Fruit fly (Drosophila melanogaster) whole organism, embryonic: ENCODE measurements around the gene CG32243.

Source experiments
- Abd-B ChIP-seq: fragments of 200-800 bp; sonication (Bioruptor generic); optimal IDR thresholded peaks from 2 replicates; lab custom pipeline; 2018; ENCODE audit warnings: missing biosample characterization, mild to moderate bottlenecking, missing genetic modification characterization, moderate library complexity
- CG12769 ChIP-seq: fragments of 200-800 bp; sonication (Bioruptor generic); optimal IDR thresholded peaks from 2 replicates; lab custom pipeline; 2019; ENCODE audit warnings: missing biosample characterization, mild to moderate bottlenecking, missing genetic modification characterization, moderate library complexity
- CG13624 ChIP-seq: fragments of 200-800 bp; sonication (Bioruptor generic); optimal IDR thresholded peaks from 2 replicates; lab custom pipeline; 2016; ENCODE audit warnings: missing biosample characterization, missing genetic modification characterization
- CG13894 ChIP-seq: fragments of 200-800 bp; sonication (Bioruptor generic); optimal IDR thresholded peaks from 3 replicates; lab custom pipeline; 2018; ENCODE audit warnings: missing biosample characterization, mild to moderate bottlenecking, missing genetic modification characterization, moderate library complexity
- CG18764 ChIP-seq: fragments of 200-800 bp; sonication (Bioruptor generic); optimal IDR thresholded peaks from 3 replicates; lab custom pipeline; 2016; ENCODE audit warnings: missing biosample characterization, missing genetic modification characterization
- CG3847 ChIP-seq: fragments of 200-800 bp; sonication (Bioruptor generic); IDR thresholded peaks from 2 replicates; pipeline ENCODE4 v1.3.6; 2022; ENCODE audit warnings: missing biosample characterization, missing genetic modification characterization
- CG4282 ChIP-seq: fragments of 200-800 bp; sonication (Bioruptor generic); optimal IDR thresholded peaks from 2 replicates; lab custom pipeline; 2016; ENCODE audit warnings: missing biosample characterization, missing genetic modification characterization
- CG6683 ChIP-seq: fragments of 200-800 bp; sonication (Bioruptor generic); optimal IDR thresholded peaks from 2 replicates; lab custom pipeline; 2017; ENCODE audit warnings: missing biosample characterization, mild to moderate bottlenecking, missing genetic modification characterization, missing genetic modification reagents
- CG7987 ChIP-seq: fragments of 200-800 bp; sonication (Bioruptor generic); optimal IDR thresholded peaks from 2 replicates; lab custom pipeline; 2018; ENCODE audit warnings: missing biosample characterization, mild to moderate bottlenecking, missing genetic modification characterization, moderate library complexity
- Dfd ChIP-seq, 2 experiments: fragments of >200 bp; optimal IDR thresholded peaks; 2 replicates each; lab custom pipeline; 2017; ENCODE audit warnings: missing biosample characterization in 2 of 2, missing genetic modification characterization in 2 of 2
- GATAe ChIP-seq: fragments of 200-800 bp; sonication (Bioruptor generic); conservative IDR thresholded peaks from 2 replicates; pipeline ENCODE4 v1.3.6; 2022; ENCODE audit warnings: missing biosample characterization, missing genetic modification characterization
- H15 ChIP-seq: fragments of 200-800 bp; sonication (Bioruptor generic); IDR thresholded peaks from 3 replicates; pipeline ENCODE4 v1.3.6; 2022; ENCODE audit warnings: missing biosample characterization, missing genetic modification characterization
- Hr78 ChIP-seq, 2 experiments: fragments of 200-800 bp in 1 of 2; fragments of >200 bp in 1 of 2; sonication (Bioruptor generic) in 1 of 2; optimal IDR thresholded peaks; 2 replicates each; lab custom pipeline; 2017 to 2019; ENCODE audit warnings: missing biosample characterization in 2 of 2, missing genetic modification characterization in 2 of 2, mild to moderate bottlenecking in 1 of 2, moderate library complexity in 1 of 2
- MBD-R2 ChIP-seq: fragments of 200-800 bp; sonication (Bioruptor generic); IDR thresholded peaks from 2 replicates; pipeline ENCODE4 v1.3.6; 2022; ENCODE audit warnings: missing biosample characterization, missing genetic modification characterization
- Med ChIP-seq: fragments of 200-800 bp; sonication (Bioruptor generic); peaks from one replicate; lab custom pipeline; 2016; ENCODE audit warnings: missing biosample characterization, missing genetic modification characterization, mild to moderate bottlenecking, inconsistent platforms, moderate library complexity
- NFAT ChIP-seq: fragments of 200-800 bp; sonication (Bioruptor generic); IDR thresholded peaks from 2 replicates; pipeline ENCODE4 v1.3.6; 2022; ENCODE audit warnings: missing biosample characterization, missing genetic modification characterization
- Neu2 ChIP-seq: fragments of 200-800 bp; sonication (Bioruptor generic); optimal IDR thresholded peaks from 3 replicates; lab custom pipeline; 2016; ENCODE audit warnings: missing biosample characterization, missing genetic modification characterization, borderline replicate concordance
- Optix ChIP-seq: fragments of 200-800 bp; sonication (Bioruptor generic); IDR thresholded peaks from 3 replicates; pipeline ENCODE4 v1.3.6; 2022; ENCODE audit warnings: missing biosample characterization, missing genetic modification characterization
- Ptx1 ChIP-seq: fragments of 200-800 bp; sonication (Bioruptor generic); IDR thresholded peaks from 2 replicates; pipeline ENCODE4 v1.3.6; 2022; ENCODE audit warnings: missing biosample characterization, missing genetic modification characterization
- Scr ChIP-seq: fragments of 200-800 bp; sonication (Bioruptor generic); IDR thresholded peaks from 2 replicates; pipeline ENCODE4 v1.3.6; 2022; ENCODE audit warnings: missing biosample characterization, missing genetic modification characterization; ENCODE audit not compliant: partially characterized antibody
- Sry-δ ChIP-seq: fragments of 200-800 bp; sonication (Bioruptor generic); optimal IDR thresholded peaks from 2 replicates; lab custom pipeline; 2016; ENCODE audit warnings: missing biosample characterization, missing genetic modification characterization
- bsh ChIP-seq, 2 experiments: fragments of 200-800 bp; sonication (Bioruptor generic); optimal IDR thresholded peaks; 2 replicates each; lab custom pipeline; 2017 to 2018; ENCODE audit warnings: mild to moderate bottlenecking in 2 of 2, missing biosample characterization in 2 of 2, missing genetic modification characterization in 2 of 2, moderate library complexity in 1 of 2
- croc ChIP-seq: fragments of 200-800 bp; sonication (Bioruptor generic); conservative IDR thresholded peaks from 3 replicates; pipeline ENCODE4 v1.3.6; 2022; ENCODE audit warnings: missing biosample characterization, missing genetic modification characterization
- disco-r ChIP-seq: fragments of 200-800 bp; sonication (Bioruptor generic); optimal IDR thresholded peaks from 2 replicates; lab custom pipeline; 2016; ENCODE audit warnings: missing biosample characterization, missing genetic modification characterization
- exex ChIP-seq: fragments of 200-800 bp; sonication (Bioruptor generic); optimal IDR thresholded peaks from 4 replicates; lab custom pipeline; 2018; ENCODE audit warnings: missing biosample characterization, mild to moderate bottlenecking, missing genetic modification characterization, moderate library complexity
- ftz-f1 ChIP-seq: fragments of 200-800 bp; sonication (Bioruptor generic); optimal IDR thresholded peaks from 2 replicates; lab custom pipeline; 2016; ENCODE audit warnings: missing biosample characterization, missing genetic modification characterization
- grn ChIP-seq: fragments of 200-800 bp; sonication (Bioruptor generic); optimal IDR thresholded peaks from 3 replicates; lab custom pipeline; 2017; ENCODE audit warnings: missing biosample characterization, missing genetic modification characterization
- ken ChIP-seq: fragments of 200-800 bp; sonication (Bioruptor generic); IDR thresholded peaks from 3 replicates; pipeline ENCODE4 v1.3.6; 2022; ENCODE audit warnings: missing biosample characterization, missing genetic modification characterization
- lbe ChIP-seq: fragments of 200-800 bp; sonication (Bioruptor generic); optimal IDR thresholded peaks from 2 replicates; lab custom pipeline; 2016; ENCODE audit warnings: missing biosample characterization, mild to moderate bottlenecking, missing genetic modification characterization
- lola ChIP-seq, 3 experiments: fragments of >200 bp in 2 of 3; fragments of 200-800 bp in 1 of 3; sonication (Bioruptor generic) in 1 of 3; optimal IDR thresholded peaks; 2 replicates each; lab custom pipeline; 2017 to 2019; ENCODE audit warnings: missing biosample characterization in 3 of 3, missing genetic modification characterization in 3 of 3, mild to moderate bottlenecking in 1 of 3, moderate library complexity in 1 of 3
- sens ChIP-seq: fragments of 200-800 bp; sonication (Bioruptor generic); peaks from one replicate; lab custom pipeline; 2016; ENCODE audit warnings: missing biosample characterization, missing genetic modification characterization
- stc ChIP-seq: fragments of 200-800 bp; sonication (Bioruptor generic); IDR thresholded peaks from 2 replicates; pipeline ENCODE4 v1.3.6; 2022; ENCODE audit warnings: missing biosample characterization, missing genetic modification characterization
- sug ChIP-seq: fragments of 200-800 bp; optimal IDR thresholded peaks from 2 replicates; lab custom pipeline; 2019; ENCODE audit warnings: missing biosample characterization, mild to moderate bottlenecking, missing genetic modification characterization, moderate library complexity
- trh ChIP-seq: fragments of 200-800 bp; sonication (Bioruptor generic); optimal IDR thresholded peaks from 2 replicates; lab custom pipeline; 2016; ENCODE audit warnings: missing biosample characterization, missing genetic modification characterization
- unc-4 ChIP-seq: fragments of 200-800 bp; sonication (Bioruptor generic); IDR thresholded peaks from 2 replicates; pipeline ENCODE4 v1.3.6; 2022; ENCODE audit warnings: missing biosample characterization, missing genetic modification characterization; ENCODE audit not compliant: partially characterized antibody
- vvl ChIP-seq: fragments of 200-800 bp; sonication (Bioruptor generic); IDR thresholded peaks from 2 replicates; pipeline ENCODE4 v1.3.6; 2022; ENCODE audit warnings: missing biosample characterization, missing genetic modification characterization

The CG32243 gene

DNA sequence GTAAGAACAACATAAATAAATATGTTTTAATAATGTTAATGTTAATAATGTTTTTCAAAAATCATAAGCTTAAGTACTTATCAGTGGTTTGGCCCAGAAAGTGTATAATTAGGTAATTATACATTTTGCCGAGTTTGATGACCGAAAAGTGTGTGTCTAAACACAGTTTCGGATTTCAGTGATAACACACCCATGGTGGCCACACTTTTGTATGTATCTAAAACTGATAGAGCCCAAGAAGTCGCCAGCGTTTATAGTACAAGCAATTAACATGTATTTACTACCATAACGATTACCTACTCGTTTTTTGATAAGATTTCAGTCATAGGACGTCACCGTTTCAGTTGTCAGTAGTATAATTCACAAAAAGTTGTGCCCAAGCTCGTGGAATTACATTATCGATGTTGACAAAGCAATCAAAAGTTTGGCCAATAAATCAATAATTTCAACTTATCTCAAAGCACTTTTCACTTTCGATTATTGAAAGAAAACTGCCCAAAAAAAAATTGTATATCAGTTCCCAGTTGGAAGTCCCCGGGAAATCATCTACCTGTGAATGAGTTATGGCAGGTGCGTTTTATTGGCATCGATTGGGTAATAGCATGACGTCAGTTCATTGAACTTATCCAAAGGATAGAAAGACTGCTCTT lies 9.2 kb upstream of the CG32243 start (continued):
- TF ChIP-seq unc-4 (GFP tag; lab: Robert Waterston, UW), result no peak
- TF ChIP-seq MBD-R2, result no peak
- no peak for TF ChIP-seq ken (GFP tag; lab: Robert Waterston, UW)
- TF ChIP-seq Abd-B (GFP tag; lab: Kevin White, UChicago), result no peak
- TF ChIP-seq, all 482 proteins: peak for 27

- peak; percentile 7 for TF ChIP-seq sens (GFP tag; lab: Kevin White, UChicago)
- TF ChIP-seq CG6683 (GFP tag; lab: Kevin White, UChicago), result no peak
- TF ChIP-seq NFAT, result no peak
- no peak for TF ChIP-seq bsh (GFP tag; optimal IDR thresholded peaks at IDR 0.05; lab: Kevin White, UChicago)
- no peak for TF ChIP-seq croc (GFP tag; lab: Robert Waterston, UW)
- TF ChIP-seq ftz-f1, result no peak
- peak; percentile 77 for TF ChIP-seq CG12769 (tag; lab: Kevin White, UChicago)
- no peak for TF ChIP-seq trh (GFP tag; lab: Kevin White, UChicago)
- TF ChIP-seq CG3847, result no peak
- no peak for TF ChIP-seq CG18764 (GFP tag; lab: Kevin White, UChicago)
- peak; percentile 7 for TF ChIP-seq sug (tag; lab: Kevin White, UChicago)
- TF ChIP-seq Optix (GFP tag; lab: Robert Waterston, UW), result no peak
- no peak for TF ChIP-seq Sry-δ
- TF ChIP-seq disco-r (GFP tag; lab: Kevin White, UChicago), result no peak
- peak; percentile 52 for TF ChIP-seq GATAe (GFP tag; lab: Robert Waterston, UW)
- TF ChIP-seq lbe (GFP tag; lab: Kevin White, UChicago), result no peak
- no peak for TF ChIP-seq lola (GFP tag; optimal IDR thresholded peaks at IDR 0.05; lab: Kevin White, UChicago)
- no peak for TF ChIP-seq Ptx1 (GFP tag; lab: Robert Waterston, UW)
- TF ChIP-seq stc, result no peak
- no peak for TF ChIP-seq H15 (GFP tag; lab: Robert Waterston, UW)
- no peak for TF ChIP-seq Neu2 (GFP tag; lab: Kevin White, UChicago)
- no peak for TF ChIP-seq vvl (GFP tag; lab: Robert Waterston, UW)
- TF ChIP-seq Med (GFP tag; lab: Kevin White, UChicago), result peak; percentile 44
- TF ChIP-seq CG13894 (tag; lab: Kevin White, UChicago), result no peak
- TF ChIP-seq, all 482 proteins: peak for 5
Measured at dm6 chr3L:4549341-4549740, 8.3 kb upstream of the CG32243 start.

- TF ChIP-seq CG7987 (GFP tag; lab: Kevin White, UChicago) (no peak), CG13624 (GFP tag; lab: Kevin White, UChicago) (no peak), exex (peak; percentile 36), Dfd (GFP tag; optimal IDR thresholded peaks at IDR 0.05; lab: Kevin White, UChicago) (no peak), Hr78 (GFP tag; optimal IDR thresholded peaks at IDR 0.05; lab: Kevin White, UChicago) (peak in 1 of 2 experiments; percentile 76), Scr (GFP tag; lab: Robert Waterston, UW) (no peak), CG4282 (GFP tag; lab: Kevin White, UChicago) (no peak), grn (peak; percentile 1)
Measured at dm6 chr3L:4548380-4548779, 7.3 kb upstream of the CG32243 start.
